Worm (Caenorhabditis elegans): ENCODE measurements around the gene srw-83.

srw-83 gene

ce11 chrV:18426280-18426679 lies at the start of gene srw-83:
Gene srw-83, plus strand, starts transcription at chrV:18426580.
- TF ChIP-seq cnd-1 (tag; optimal IDR thresholded peaks at IDR 0.05) (no peak), tbx-8 (GFP tag; optimal IDR thresholded peaks at IDR 0.05) (no peak), flh-1 (GFP tag; optimal IDR thresholded peaks at IDR 0.05) (no peak), nhr-76 (tag; optimal IDR thresholded peaks at IDR 0.05) (no peak), mep-1 (tag; optimal IDR thresholded peaks at IDR 0.05) (no peak), ceh-83 (GFP tag; optimal IDR thresholded peaks at IDR 0.05) (no peak)

ce11 chrV:18378819-18379218 lies 47.6 kb upstream of the srw-83 start, which contains the start of gene Y51A2B.8:
Gene Y51A2B.8, plus strand, starts transcription at chrV:18379119.
- TF ChIP-seq bed-3 (GFP tag; optimal IDR thresholded peaks at IDR 0.05) = no peak
- no peak for TF ChIP-seq zip-8 (tag; optimal IDR thresholded peaks at IDR 0.05)
- no peak for TF ChIP-seq mab-5 (tag; optimal IDR thresholded peaks at IDR 0.05)
- TF ChIP-seq unc-62 (GFP tag; optimal IDR thresholded peaks at IDR 0.05) = no peak
- no peak for TF ChIP-seq ceh-39 (tag; optimal IDR thresholded peaks at IDR 0.05)
- TF ChIP-seq pha-4 (tag; optimal IDR thresholded peaks at IDR 0.05) = no peak
- TF ChIP-seq lin-13 (tag; optimal IDR thresholded peaks at IDR 0.05) = no peak
- no peak for TF ChIP-seq lin-32 (GFP tag; optimal IDR thresholded peaks at IDR 0.05)
- no peak for TF ChIP-seq cnd-1 (tag; optimal IDR thresholded peaks at IDR 0.05)
- no peak for TF ChIP-seq nhr-237 (tag; optimal IDR thresholded peaks at IDR 0.05)
- no peak for TF ChIP-seq ztf-11 (tag; optimal IDR thresholded peaks at IDR 0.05)
- TF ChIP-seq nhr-28 (tag; optimal IDR thresholded peaks at IDR 0.05) = no peak
- no peak for TF ChIP-seq tbx-8 (GFP tag; optimal IDR thresholded peaks at IDR 0.05)
- no peak for TF ChIP-seq snpc-4 (tag; optimal IDR thresholded peaks at IDR 0.05)
- no peak for TF ChIP-seq mls-2 (tag; optimal IDR thresholded peaks at IDR 0.05)
- TF ChIP-seq unc-39 (tag; optimal IDR thresholded peaks at IDR 0.05) = no peak
- no peak for TF ChIP-seq ceh-83 (GFP tag; optimal IDR thresholded peaks at IDR 0.05)
- TF ChIP-seq hlh-1 (tag; optimal IDR thresholded peaks at IDR 0.05) = no peak
- TF ChIP-seq nhr-2 (tag; optimal IDR thresholded peaks at IDR 0.05) = no peak

- no peak for TF ChIP-seq ceh-39 (tag; optimal IDR thresholded peaks at IDR 0.05)
- no peak for TF ChIP-seq pha-4 (tag; optimal IDR thresholded peaks at IDR 0.05)
- no peak for TF ChIP-seq flh-1 (GFP tag; optimal IDR thresholded peaks at IDR 0.05)
- no peak for TF ChIP-seq nhr-76 (tag; optimal IDR thresholded peaks at IDR 0.05)
- TF ChIP-seq ceh-43 (GFP tag; optimal IDR thresholded peaks at IDR 0.05) = no peak
- TF ChIP-seq unc-62 (GFP tag; optimal IDR thresholded peaks at IDR 0.05) = no peak
- TF ChIP-seq tbx-8 (GFP tag; optimal IDR thresholded peaks at IDR 0.05) = no peak
- TF ChIP-seq lsy-2 (tag; optimal IDR thresholded peaks at IDR 0.05) = no peak
- no peak for TF ChIP-seq elt-1 (tag; optimal IDR thresholded peaks at IDR 0.05; ENCODE audit: borderline replicate concordance, insufficient read depth)
- TF ChIP-seq blmp-1 (tag; optimal IDR thresholded peaks at IDR 0.05) = no peak
- TF ChIP-seq lin-13 (tag; optimal IDR thresholded peaks at IDR 0.05) = no peak
- TF ChIP-seq nhr-237 (tag; optimal IDR thresholded peaks at IDR 0.05) = no peak
Observed at ce11 chrV:18382590-18382989, 43.8 kb upstream of the srw-83 start, which contains the start of gene nhr-288. Gene nhr-288, minus strand, starts transcription at chrV:18382690.

DNA sequence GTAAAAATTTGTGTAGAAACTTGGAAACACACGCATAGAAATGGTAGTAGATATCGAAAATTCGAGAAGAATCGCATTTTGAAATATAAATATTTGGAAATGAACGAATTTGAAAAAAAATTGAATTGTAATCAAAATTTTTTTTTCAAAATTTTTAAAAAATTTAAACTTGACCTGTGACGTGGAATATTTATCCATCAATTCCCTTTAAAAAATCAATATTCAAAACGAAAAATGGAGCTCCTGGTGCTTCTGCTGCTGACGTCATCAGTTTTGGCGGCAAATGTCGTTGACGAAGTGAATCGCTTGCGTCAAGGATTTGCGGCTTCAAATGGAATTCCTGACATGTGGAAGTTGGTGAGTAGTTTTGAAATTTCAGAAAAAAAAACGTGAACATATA lies 37.3 kb upstream of the srw-83 start, which contains the start of the genes Y51A2B.4 and Y51A2B.5:
Gene Y51A2B.4, minus strand, starts transcription at position 101 of the 400 bp plus-strand sequence.
Gene Y51A2B.5, plus strand, starts transcription at position 232 of the 400 bp plus-strand sequence.
- TF ChIP-seq lin-13 (tag; optimal IDR thresholded peaks at IDR 0.05) (no peak), unc-62 (GFP tag; optimal IDR thresholded peaks at IDR 0.05) (no peak), sem-2 (GFP tag; optimal IDR thresholded peaks at IDR 0.05) (no peak), nhr-28 (tag; optimal IDR thresholded peaks at IDR 0.05) (no peak), ceh-83 (GFP tag; optimal IDR thresholded peaks at IDR 0.05) (no peak), sptf-1 (tag; optimal IDR thresholded peaks at IDR 0.05) (no peak), elt-3 (tag; optimal IDR thresholded peaks at IDR 0.05) (no peak), unc-39 (tag; optimal IDR thresholded peaks at IDR 0.05) (no peak), ceh-39 (tag; optimal IDR thresholded peaks at IDR 0.05) (no peak), tbx-8 (GFP tag; optimal IDR thresholded peaks at IDR 0.05) (no peak), flh-1 (GFP tag; optimal IDR thresholded peaks at IDR 0.05) (no peak), elt-1 (tag; optimal IDR thresholded peaks at IDR 0.05; ENCODE audit: borderline replicate concordance, insufficient read depth) (no peak), pha-4 (tag; optimal IDR thresholded peaks at IDR 0.05) (no peak)

DNA sequence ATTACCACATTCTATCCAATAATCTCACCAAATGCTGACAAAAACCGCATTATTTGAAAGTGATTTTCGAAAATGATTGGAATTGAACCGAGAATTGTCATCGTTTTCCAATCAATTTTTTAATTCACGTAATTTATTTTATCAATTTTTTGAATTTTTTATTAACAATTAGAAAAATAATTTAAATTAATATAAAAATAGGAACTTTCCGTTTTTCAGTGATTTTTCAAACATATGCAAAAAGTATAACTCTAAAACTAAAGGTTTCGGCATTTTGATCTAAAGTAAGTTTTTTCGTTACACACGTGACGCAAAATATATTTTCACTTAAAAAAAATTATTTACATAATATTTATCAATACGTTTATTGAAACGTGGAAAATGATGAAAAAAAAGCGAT lies 32.2 kb upstream of the srw-83 start, which contains the start of gene Y51A2B.6:
Gene Y51A2B.6, minus strand, starts transcription at position 101 of the 400 bp plus-strand sequence.
- TF ChIP-seq ceh-39 (tag; optimal IDR thresholded peaks at IDR 0.05) (no peak), mab-5 (tag; optimal IDR thresholded peaks at IDR 0.05) (no peak), sem-2 (GFP tag; optimal IDR thresholded peaks at IDR 0.05) (no peak), drap-1 (GFP tag; optimal IDR thresholded peaks at IDR 0.05) (no peak), lin-13 (tag; optimal IDR thresholded peaks at IDR 0.05) (no peak), blmp-1 (tag; optimal IDR thresholded peaks at IDR 0.05) (no peak), ham-2 (GFP tag; optimal IDR thresholded peaks at IDR 0.05) (no peak), nhr-12 (tag; optimal IDR thresholded peaks at IDR 0.05) (no peak), elt-3 (tag; optimal IDR thresholded peaks at IDR 0.05) (no peak), M03D4.4 (tag; optimal IDR thresholded peaks at IDR 0.05) (no peak), mep-1 (tag; optimal IDR thresholded peaks at IDR 0.05) (no peak), ces-1 (GFP tag; optimal IDR thresholded peaks at IDR 0.05) (no peak), ztf-11 (tag; optimal IDR thresholded peaks at IDR 0.05) (no peak), unc-39 (tag; optimal IDR thresholded peaks at IDR 0.05) (no peak), flh-1 (GFP tag; optimal IDR thresholded peaks at IDR 0.05) (no peak), nhr-2 (tag; optimal IDR thresholded peaks at IDR 0.05) (no peak), unc-120 (tag; optimal IDR thresholded peaks at IDR 0.05; ENCODE audit: poor library complexity, severe bottlenecking) (no peak), hlh-1 (tag; optimal IDR thresholded peaks at IDR 0.05) (no peak)

Data from whole organism, mixed stage, embryonic.